Fruit fly (Drosophila melanogaster) whole organism, embryonic: ENCODE data around the gene CG32700.

Experiments
- Adf1 ChIP-seq: fragments of 200-800 bp; sonication (Bioruptor generic); IDR thresholded peaks from 2 replicates; pipeline ENCODE4 v1.3.6; 2022; ENCODE audit warnings: missing biosample characterization, missing genetic modification characterization
- Antp ChIP-seq: fragments of 200-800 bp; sonication (Bioruptor generic); optimal IDR thresholded peaks from 3 replicates; lab custom pipeline; 2016; ENCODE audit warnings: missing biosample characterization, missing genetic modification characterization
- Bgb ChIP-seq: fragments of 200-800 bp; sonication (Bioruptor generic); IDR thresholded peaks from 2 replicates; pipeline ENCODE4 v1.3.6; 2022; ENCODE audit warnings: missing biosample characterization, missing genetic modification characterization; ENCODE audit not compliant: partially characterized antibody
- BtbVII ChIP-seq: fragments of 200-800 bp; sonication (Bioruptor generic); optimal IDR thresholded peaks from 3 replicates; lab custom pipeline; 2017; ENCODE audit warnings: missing biosample characterization, mild to moderate bottlenecking, missing genetic modification characterization
- CG11695 ChIP-seq: fragments of 200-800 bp; sonication (Bioruptor generic); IDR thresholded peaks from 3 replicates; pipeline ENCODE4 v1.3.6; 2022; ENCODE audit warnings: missing biosample characterization, missing genetic modification characterization
- CG12299 ChIP-seq: fragments of 200-800 bp; sonication (Bioruptor generic); optimal IDR thresholded peaks from 2 replicates; lab custom pipeline; 2018; ENCODE audit warnings: missing biosample characterization, mild to moderate bottlenecking, missing genetic modification characterization
- CG12659 ChIP-seq: fragments of 200-800 bp; sonication (Bioruptor generic); optimal IDR thresholded peaks from 3 replicates; lab custom pipeline; 2017; ENCODE audit warnings: mild to moderate bottlenecking, missing biosample characterization, missing genetic modification reagents, missing genetic modification characterization
- CG13287 ChIP-seq: fragments of 200-800 bp; sonication (Bioruptor generic); IDR thresholded peaks from 2 replicates; pipeline ENCODE4 v1.3.6; 2022; ENCODE audit warnings: missing biosample characterization, missing genetic modification characterization; ENCODE audit not compliant: partially characterized antibody
- CG13424 ChIP-seq: fragments of 200-800 bp; sonication (Bioruptor generic); optimal IDR thresholded peaks from 2 replicates; lab custom pipeline; 2019; ENCODE audit warnings: missing biosample characterization, mild to moderate bottlenecking, missing genetic modification characterization, moderate library complexity
- CG14965 ChIP-seq: fragments of 200-800 bp; sonication (Bioruptor generic); optimal IDR thresholded peaks from 2 replicates; lab custom pipeline; 2016; ENCODE audit warnings: missing biosample characterization, missing genetic modification characterization, borderline replicate concordance
- CG15073 ChIP-seq: fragments of 200-800 bp; sonication (Bioruptor generic); optimal IDR thresholded peaks from 2 replicates; lab custom pipeline; 2016; ENCODE audit warnings: missing biosample characterization, missing genetic modification characterization
- CG1529 ChIP-seq: fragments of 200-800 bp; sonication (Bioruptor generic); optimal IDR thresholded peaks from 3 replicates; lab custom pipeline; 2018; ENCODE audit warnings: missing biosample characterization, missing genetic modification characterization
- CG17912 ChIP-seq: fragments of 200-800 bp; sonication (Bioruptor generic); optimal IDR thresholded peaks from 2 replicates; lab custom pipeline; 2018; ENCODE audit warnings: missing biosample characterization, mild to moderate bottlenecking, missing genetic modification characterization
- CG18011 ChIP-seq: fragments of 200-800 bp; sonication (Bioruptor generic); optimal IDR thresholded peaks from 2 replicates; lab custom pipeline; 2017; ENCODE audit warnings: missing biosample characterization, missing genetic modification characterization, mild to moderate bottlenecking, moderate library complexity, missing genotype
- CG18262 ChIP-seq: fragments of 200-800 bp; optimal IDR thresholded peaks from 3 replicates; lab custom pipeline; 2019; ENCODE audit warnings: missing biosample characterization, mild to moderate bottlenecking, missing genetic modification characterization, moderate library complexity
- CG2199 ChIP-seq: fragments of 200-800 bp; sonication (Bioruptor generic); IDR thresholded peaks from 3 replicates; pipeline ENCODE4 v1.3.6; 2022; ENCODE audit warnings: missing biosample characterization, missing genetic modification characterization
- CG31365 ChIP-seq: fragments of 200-800 bp; sonication (Bioruptor generic); optimal IDR thresholded peaks from 2 replicates; lab custom pipeline; 2018; ENCODE audit warnings: missing biosample characterization, mild to moderate bottlenecking, missing genetic modification characterization
- CG31441 ChIP-seq: fragments of 200-800 bp; sonication (Bioruptor generic); IDR thresholded peaks from 2 replicates; pipeline ENCODE4 v1.3.6; 2022; ENCODE audit warnings: missing biosample characterization, missing genetic modification characterization
- CG6272 ChIP-seq: fragments of 200-800 bp; sonication (Bioruptor generic); IDR thresholded peaks from 2 replicates; pipeline ENCODE4 v1.3.6; 2022; ENCODE audit warnings: missing biosample characterization, missing genetic modification characterization
- CG6689 ChIP-seq: fragments of 200-800 bp; sonication (Bioruptor generic); IDR thresholded peaks from 2 replicates; pipeline ENCODE4 v1.3.6; 2022; ENCODE audit warnings: missing biosample characterization, missing genetic modification characterization
- CG6791 ChIP-seq: fragments of 200-800 bp; sonication (Bioruptor generic); IDR thresholded peaks from 3 replicates; pipeline ENCODE4 v1.3.6; 2022; ENCODE audit warnings: missing biosample characterization, missing genetic modification characterization; ENCODE audit not compliant: partially characterized antibody
- CG6813 ChIP-seq: fragments of 200-800 bp; sonication (Bioruptor generic); optimal IDR thresholded peaks from 2 replicates; lab custom pipeline; 2017; ENCODE audit warnings: missing biosample characterization, missing genetic modification characterization, mild to moderate bottlenecking, moderate library complexity, missing genetic modification reagents
- CG7786 ChIP-seq: fragments of 200-800 bp; sonication (Bioruptor generic); optimal IDR thresholded peaks from 2 replicates; lab custom pipeline; 2016; ENCODE audit warnings: missing biosample characterization, missing genetic modification characterization
- CG7963 ChIP-seq: fragments of 200-800 bp; sonication (Bioruptor generic); IDR thresholded peaks from 3 replicates; pipeline ENCODE4 v1.3.6; 2022; ENCODE audit warnings: missing biosample characterization, missing genetic modification characterization; ENCODE audit not compliant: partially characterized antibody
- CG8944 ChIP-seq: fragments of 200-800 bp; sonication (Bioruptor generic); optimal IDR thresholded peaks from 3 replicates; lab custom pipeline; 2016; ENCODE audit warnings: missing biosample characterization, missing genetic modification characterization
- Camta ChIP-seq: fragments of 200-800 bp; sonication (Bioruptor generic); optimal IDR thresholded peaks from 2 replicates; lab custom pipeline; 2016; ENCODE audit warnings: missing biosample characterization, missing genetic modification characterization
- CoRest ChIP-seq: fragments of 200-800 bp; sonication (Bioruptor generic); optimal IDR thresholded peaks from 3 replicates; lab custom pipeline; 2018; ENCODE audit warnings: missing biosample characterization, mild to moderate bottlenecking, missing genetic modification characterization, moderate library complexity
- ERR ChIP-seq: fragments of 200-800 bp; sonication (Bioruptor generic); optimal IDR thresholded peaks from 2 replicates; lab custom pipeline; 2016; ENCODE audit warnings: missing biosample characterization, missing genetic modification characterization
- Hmx ChIP-seq: fragments of 200-800 bp; sonication (Bioruptor generic); optimal IDR thresholded peaks from 2 replicates; lab custom pipeline; 2016; ENCODE audit warnings: missing biosample characterization, missing genetic modification characterization
- Hr3 ChIP-seq: fragments of 200-800 bp; sonication (Bioruptor generic); optimal IDR thresholded peaks from 3 replicates; lab custom pipeline; 2016; ENCODE audit warnings: missing biosample characterization, missing genetic modification characterization
- MESR4 ChIP-seq: fragments of 200-800 bp; sonication (Bioruptor generic); optimal IDR thresholded peaks from 2 replicates; lab custom pipeline; 2018; ENCODE audit warnings: missing biosample characterization, mild to moderate bottlenecking, missing genetic modification characterization, moderate library complexity
- NK7.1 ChIP-seq: fragments of 200-800 bp; sonication (Bioruptor generic); optimal IDR thresholded peaks from 3 replicates; lab custom pipeline; 2016; ENCODE audit warnings: missing biosample characterization, missing genetic modification characterization
- Opbp ChIP-seq: fragments of 200-800 bp; sonication (Bioruptor generic); IDR thresholded peaks from 3 replicates; pipeline ENCODE4 v1.3.6; 2022; ENCODE audit warnings: missing biosample characterization, missing genetic modification characterization; ENCODE audit not compliant: partially characterized antibody
- Sry-β ChIP-seq: fragments of 200-800 bp; sonication (Bioruptor generic); optimal IDR thresholded peaks from 2 replicates; lab custom pipeline; 2018; ENCODE audit warnings: missing biosample characterization, mild to moderate bottlenecking, missing genetic modification characterization, moderate library complexity
- ash1 ChIP-seq: fragments of 200-800 bp; sonication (Bioruptor generic); optimal IDR thresholded peaks from 2 replicates; lab custom pipeline; 2018; ENCODE audit warnings: missing biosample characterization, mild to moderate bottlenecking, missing genetic modification characterization
- bab2 ChIP-seq: fragments of 200-800 bp; sonication (Bioruptor generic); optimal IDR thresholded peaks from 2 replicates; lab custom pipeline; 2016; ENCODE audit warnings: missing biosample characterization, missing genetic modification characterization
- ci ChIP-seq: fragments of 200-800 bp; sonication (Bioruptor generic); IDR thresholded peaks from 3 replicates; pipeline ENCODE4 v1.3.6; 2022; ENCODE audit warnings: missing biosample characterization, missing genetic modification characterization
- en ChIP-seq: fragments of 200-800 bp; sonication (Bioruptor generic); optimal IDR thresholded peaks from 2 replicates; lab custom pipeline; 2016; ENCODE audit warnings: missing biosample characterization, missing genetic modification characterization
- fu2 ChIP-seq: fragments of 200-800 bp; sonication (Bioruptor generic); optimal IDR thresholded peaks from 2 replicates; lab custom pipeline; 2016; ENCODE audit warnings: missing biosample characterization, missing genetic modification characterization
- ind ChIP-seq: fragments of 200-800 bp; sonication (Bioruptor generic); optimal IDR thresholded peaks from 3 replicates; lab custom pipeline; 2016; ENCODE audit warnings: missing biosample characterization, missing genetic modification characterization
- kah ChIP-seq: fragments of 200-800 bp; sonication (Bioruptor generic); optimal IDR thresholded peaks from 2 replicates; lab custom pipeline; 2018; ENCODE audit warnings: missing biosample characterization, mild to moderate bottlenecking, missing genetic modification characterization
- odd ChIP-seq: fragments of 200-800 bp; sonication (Bioruptor generic); optimal IDR thresholded peaks from 2 replicates; lab custom pipeline; 2017; ENCODE audit warnings: missing biosample characterization, mild to moderate bottlenecking, missing genetic modification characterization
- pb ChIP-seq: fragments of 200-800 bp; sonication (Bioruptor generic); optimal IDR thresholded peaks from 3 replicates; lab custom pipeline; 2016; ENCODE audit warnings: missing biosample characterization, missing genetic modification characterization
- pho ChIP-seq: fragments of 200-800 bp; sonication (Bioruptor generic); optimal IDR thresholded peaks from 2 replicates; lab custom pipeline; 2016; ENCODE audit warnings: missing biosample characterization, missing genetic modification characterization
- pnt ChIP-seq: fragments of 200-800 bp; sonication (Bioruptor generic); optimal IDR thresholded peaks from 3 replicates; lab custom pipeline; 2016; ENCODE audit warnings: missing biosample characterization, missing genetic modification characterization
- row ChIP-seq: fragments of 200-800 bp; sonication (Bioruptor generic); IDR thresholded peaks from 3 replicates; pipeline ENCODE4 v1.3.6; 2022; ENCODE audit warnings: missing biosample characterization, missing genetic modification characterization
- salm ChIP-seq: fragments of 200-800 bp; sonication (Bioruptor generic); optimal IDR thresholded peaks from 2 replicates; lab custom pipeline; 2018; ENCODE audit warnings: missing biosample characterization, mild to moderate bottlenecking, missing genetic modification characterization
- sens-2 ChIP-seq: fragments of 200-800 bp; sonication (Bioruptor generic); IDR thresholded peaks from 2 replicates; pipeline ENCODE4 v1.3.6; 2022; ENCODE audit warnings: missing biosample characterization, missing genetic modification characterization
- twi ChIP-seq: fragments of 200-800 bp; optimal IDR thresholded peaks from 2 replicates; lab custom pipeline; 2019; ENCODE audit warnings: missing biosample characterization, mild to moderate bottlenecking, missing genetic modification characterization, moderate library complexity

Gene CG32700

dm6 chrX:9499994-9500804 lies 50.4 kb downstream of the CG32700 start, which contains the start of gene mgl (continued):
- TF ChIP-seq CG6272 (GFP tag; lab: Robert Waterston, UW) (no peak), Bgb (peak; percentile 63), Camta (peak; percentile 67), Hmx (GFP tag; lab: Kevin White, UChicago) (peak; percentile 41), CG1529 (peak; percentile 75), CG18011 (peak; percentile 57), CG12299 (tag; lab: Kevin White, UChicago) (no peak), bab2 (GFP tag; lab: Kevin White, UChicago) (peak; percentile 65), salm (tag; lab: Kevin White, UChicago) (peak; percentile 31), pb (peak; percentile 3), Antp (GFP tag; lab: Kevin White, UChicago) (peak; percentile 53), Sry-β (peak; percentile 24), CG15073 (no peak), ind (GFP tag; lab: Kevin White, UChicago) (peak; percentile 79), sens-2 (GFP tag; lab: Robert Waterston, UW) (no peak), row (GFP tag; lab: Robert Waterston, UW) (peak; percentile 62; the same call in 2 of the 3 replicates), CG31365 (tag; lab: Kevin White, UChicago) (peak; percentile 30), pnt (peak; percentile 52), twi (peak; percentile 30), CG14965 (GFP tag; lab: Kevin White, UChicago) (no peak), CG6813 (GFP tag; lab: Kevin White, UChicago) (peak; percentile 41), kah (GFP tag; lab: Kevin White, UChicago) (no peak), CG8944 (GFP tag; lab: Kevin White, UChicago) (peak; percentile 41), pho (GFP tag; lab: Kevin White, UChicago) (peak; percentile 72), odd (GFP tag; lab: Kevin White, UChicago) (peak; percentile 32), BtbVII (peak; percentile 36), en (peak; percentile 46), ERR (GFP tag; lab: Kevin White, UChicago) (no peak), Adf1 (GFP tag; lab: Robert Waterston, UW) (peak; percentile 48; the same call in 1 of the 2 replicates), CG11695 (GFP tag; lab: Robert Waterston, UW) (peak; percentile 66; the same call in 2 of the 3 replicates), CG6791 (GFP tag; lab: Robert Waterston, UW) (peak; percentile 67), fu2 (GFP tag; lab: Kevin White, UChicago) (no peak), Hr3 (peak; percentile 84), CG31441 (peak; percentile 89), Opbp (GFP tag; lab: Robert Waterston, UW) (no peak), CG18262 (tag; lab: Kevin White, UChicago) (peak; percentile 92), CG13287 (GFP tag; lab: Robert Waterston, UW) (peak; percentile 21; the same call in 1 of the 2 replicates), CG2199 (GFP tag; lab: Robert Waterston, UW) (peak; percentile 31; the same call in 2 of the 3 replicates), CG12659 (peak; percentile 64), CG7963 (GFP tag; lab: Robert Waterston, UW) (no peak), CG17912 (GFP tag; lab: Kevin White, UChicago) (no peak), CG13424 (tag; lab: Kevin White, UChicago) (peak; percentile 67), ash1 (GFP tag; lab: Kevin White, UChicago) (no peak), ci (GFP tag; lab: Robert Waterston, UW) (peak; percentile 68), CG7786 (GFP tag; lab: Kevin White, UChicago) (peak; percentile 40), CG6689 (GFP tag; lab: Robert Waterston, UW) (peak; percentile 79), CoRest (peak; percentile 76), MESR4 (GFP tag; lab: Kevin White, UChicago) (no peak), NK7.1 (no peak)
